Fruit fly (Drosophila melanogaster): Measurements from ENCODE around the gene CG10650.

Gene CG10650

dm6 chr2L:19014032-19014880 lies 18.5 kb upstream of the CG10650 start (continued):
- no peak for TF ChIP-seq gce (GFP tag; IDR thresholded peaks at IDR 0.05)
- no peak for TF ChIP-seq mld (GFP tag; IDR thresholded peaks at IDR 0.05; ENCODE audit: partially characterized antibody)
- TF ChIP-seq CG18476 (GFP tag; optimal IDR thresholded peaks at IDR 0.05) = peak; percentile 61
- TF ChIP-seq CG8281 (tag; optimal IDR thresholded peaks at IDR 0.05) = peak; percentile 59
- peak; percentile 54 for TF ChIP-seq CG1529 (GFP tag; optimal IDR thresholded peaks at IDR 0.05)
- peak; percentile 6; the same call in 1 of the 4 replicates for TF ChIP-seq Gug (GFP tag; IDR thresholded peaks at IDR 0.05)
- no peak for TF ChIP-seq GATAe (GFP tag; conservative IDR thresholded peaks at IDR 0.05)
- peak in 1 of 2 experiments; percentile 73 for TF ChIP-seq bsh (GFP tag; optimal IDR thresholded peaks at IDR 0.05)
- TF ChIP-seq unpg (GFP tag; optimal IDR thresholded peaks at IDR 0.05) = peak; percentile 74
- no peak for TF ChIP-seq CG15073 (GFP tag; optimal IDR thresholded peaks at IDR 0.05)
- TF ChIP-seq Nf-YB (GFP tag; optimal IDR thresholded peaks at IDR 0.05) = peak; percentile 55
- TF ChIP-seq caup (GFP tag; optimal IDR thresholded peaks at IDR 0.05; ENCODE audit: severe bottlenecking) = peak; percentile 83
- peak; percentile 20 for TF ChIP-seq CG7928 (GFP tag; optimal IDR thresholded peaks at IDR 0.05)
- peak; percentile 82 for TF ChIP-seq row (GFP tag; IDR thresholded peaks at IDR 0.05)
- peak; percentile 46; the same call in 1 of the 2 replicates for TF ChIP-seq CG10366 (GFP tag; IDR thresholded peaks at IDR 0.05)
- peak; percentile 74 for TF ChIP-seq CG6683 (GFP tag; optimal IDR thresholded peaks at IDR 0.05)
- TF ChIP-seq insv (GFP tag; optimal IDR thresholded peaks at IDR 0.05) = peak in 1 of 2 experiments; percentile 41
- TF ChIP-seq NfI (GFP tag; optimal IDR thresholded peaks at IDR 0.05) = peak; percentile 84
- TF ChIP-seq CG10431 (GFP tag; optimal IDR thresholded peaks at IDR 0.05) = peak; percentile 37
- TF ChIP-seq salm (tag; optimal IDR thresholded peaks at IDR 0.05) = peak; percentile 39
- peak; percentile 48; the same call in 1 of the 3 replicates for TF ChIP-seq tgo (GFP tag; IDR thresholded peaks at IDR 0.05)
- peak; percentile 65 for TF ChIP-seq Med (GFP tag)
- no peak for TF ChIP-seq CG8290 (GFP tag; optimal IDR thresholded peaks at IDR 0.05)
- peak in 1 of 2 experiments; percentile 25 for TF ChIP-seq CG8290 (tag; optimal IDR thresholded peaks at IDR 0.05)
- TF ChIP-seq chif (GFP tag; optimal IDR thresholded peaks at IDR 0.05) = peak in 1 of 2 experiments; percentile 8
- TF ChIP-seq gt (GFP tag; IDR thresholded peaks at IDR 0.05) = no peak
- 0 out of 3 replicates have a peak, but pooled peaks have one; percentile 30 for TF ChIP-seq Mrtf (GFP tag; IDR thresholded peaks at IDR 0.05)
- no peak for TF ChIP-seq Bdp1 (GFP tag; optimal IDR thresholded peaks at IDR 0.05)
- peak; percentile 77 for TF ChIP-seq CG9727 (GFP tag; optimal IDR thresholded peaks at IDR 0.05)
- TF ChIP-seq dysf (GFP tag; IDR thresholded peaks at IDR 0.05) = peak; percentile 79
- peak; percentile 60 for TF ChIP-seq ttk (GFP tag; IDR thresholded peaks at IDR 0.05)
- no peak for TF ChIP-seq eyg (GFP tag; optimal IDR thresholded peaks at IDR 0.05)
- peak; percentile 69 for TF ChIP-seq D19A (tag; optimal IDR thresholded peaks at IDR 0.05)
- TF ChIP-seq ftz-f1 (GFP tag; optimal IDR thresholded peaks at IDR 0.05) = no peak
- peak; percentile 24 for TF ChIP-seq CG2116 (GFP tag; optimal IDR thresholded peaks at IDR 0.05)
- peak; percentile 72 for TF ChIP-seq CG10543 (GFP tag; optimal IDR thresholded peaks at IDR 0.05)
- peak in 1 of 2 experiments; percentile 26 for TF ChIP-seq Hr78 (GFP tag; optimal IDR thresholded peaks at IDR 0.05)
- TF ChIP-seq cwo (GFP tag; optimal IDR thresholded peaks at IDR 0.05) = peak; percentile 69
- TF ChIP-seq Fer1 (GFP tag; optimal IDR thresholded peaks at IDR 0.05) = peak; percentile 91
- TF ChIP-seq scrt (GFP tag; optimal IDR thresholded peaks at IDR 0.05) = peak; percentile 62
- peak; percentile 60; the same call in 1 of the 3 replicates for TF ChIP-seq CG7357 (GFP tag; IDR thresholded peaks at IDR 0.05)
- no peak for TF ChIP-seq CG16813 (GFP tag; IDR thresholded peaks at IDR 0.05; ENCODE audit: partially characterized antibody)
- TF ChIP-seq CG11696 (GFP tag; IDR thresholded peaks at IDR 0.05) = no peak
- peak; percentile 72 for TF ChIP-seq ATbp (GFP tag; optimal IDR thresholded peaks at IDR 0.05)
- no peak for TF ChIP-seq peb (GFP tag; IDR thresholded peaks at IDR 0.05)
- peak; percentile 62 for TF ChIP-seq lmd (GFP tag; IDR thresholded peaks at IDR 0.05)
- TF ChIP-seq CG18262 (tag; optimal IDR thresholded peaks at IDR 0.05) = peak; percentile 73
- peak; percentile 27 for TF ChIP-seq vfl (GFP tag; optimal IDR thresholded peaks at IDR 0.05)

All from whole organism, embryonic.